Worm (Caenorhabditis elegans): ENCODE measurements around the gene F25E5.16.

- no peak for TF ChIP-seq T07F8.4 (tag; optimal IDR thresholded peaks at IDR 0.05)
- no peak for TF ChIP-seq Y95B8A.8 (GFP tag; IDR thresholded peaks at IDR 0.05)
- no peak for TF ChIP-seq K11D2.4 (GFP tag; IDR thresholded peaks at IDR 0.05)
- no peak for TF ChIP-seq nhr-120 (GFP tag; IDR thresholded peaks at IDR 0.05)
- TF ChIP-seq nhr-80 (tag; optimal IDR thresholded peaks at IDR 0.05), result no peak
- TF ChIP-seq fkh-3 (tag; optimal IDR thresholded peaks at IDR 0.05), result no peak
- TF ChIP-seq ceh-100 (GFP tag; IDR thresholded peaks at IDR 0.05), result no peak
- TF ChIP-seq efl-1 (GFP tag; optimal IDR thresholded peaks at IDR 0.05), result no peak
These were observed 17.9 kb upstream of the F25E5.16 start, which contains the start of gene srxa-4 for ce11 chrV:7420162-7420561.
